Worm (Caenorhabditis elegans) whole organism, L2 larva: ENCODE data around the gene ufl-1.

Experiments
- ZK546.5 ChIP-seq: sonication (generic microtip); optimal IDR thresholded peaks from 2 replicates; lab custom pipeline; 2017; ENCODE audit warnings: missing biosample characterization, missing genetic modification characterization
- aly-2 ChIP-seq: fragments of 150-350 bp; optimal IDR thresholded peaks from 2 replicates; lab custom pipeline; 2014; ENCODE audit warnings: missing biosample characterization, missing genetic modification characterization
- ama-1 ChIP-seq: fragments of 150-350 bp; optimal IDR thresholded peaks from 2 replicates; lab custom pipeline; 2018; ENCODE audit warnings: inconsistent platforms
- fos-1 ChIP-seq: fragments of 150-350 bp; optimal IDR thresholded peaks from 2 replicates; lab custom pipeline; 2014; ENCODE audit warnings: missing biosample characterization, missing genetic modification characterization
- lin-13 ChIP-seq: fragments of 150-350 bp; optimal IDR thresholded peaks from 2 replicates; lab custom pipeline; 2014; ENCODE audit warnings: missing biosample characterization, missing genetic modification reagents, missing genetic modification characterization
- lin-39 ChIP-seq: fragments of 150-350 bp; optimal IDR thresholded peaks from 2 replicates; lab custom pipeline; 2014; ENCODE audit warnings: missing biosample characterization, missing genetic modification reagents, missing genetic modification characterization
- mdl-1 ChIP-seq, 2 experiments: fragments of 150-350 bp in 1 of 2; sonication (generic microtip) in 1 of 2; optimal IDR thresholded peaks; 2 replicates each; lab custom pipeline; 2017; ENCODE audit warnings: missing biosample characterization in 2 of 2, missing genetic modification characterization in 2 of 2
- nhr-77 ChIP-seq: fragments of 150-350 bp; optimal IDR thresholded peaks from 2 replicates; lab custom pipeline; 2014; ENCODE audit warnings: missing biosample characterization, missing genetic modification characterization
- skn-1 ChIP-seq: sonication (generic microtip); optimal IDR thresholded peaks from 2 replicates; lab custom pipeline; 2017; ENCODE audit warnings: missing biosample characterization, missing genetic modification characterization
- snpc-4 ChIP-seq: fragments of 150-350 bp; optimal IDR thresholded peaks from 2 replicates; lab custom pipeline; 2014; ENCODE audit warnings: missing biosample characterization, missing genetic modification characterization
- unc-62 ChIP-seq: fragments of 150-350 bp; optimal IDR thresholded peaks from 2 replicates; lab custom pipeline; 2014; ENCODE audit warnings: missing biosample characterization, missing genetic modification reagents, missing genetic modification characterization
- ztf-4 ChIP-seq: fragments of 150-350 bp; optimal IDR thresholded peaks from 2 replicates; lab custom pipeline; 2014; ENCODE audit warnings: missing biosample characterization, missing genetic modification characterization

DNA sequence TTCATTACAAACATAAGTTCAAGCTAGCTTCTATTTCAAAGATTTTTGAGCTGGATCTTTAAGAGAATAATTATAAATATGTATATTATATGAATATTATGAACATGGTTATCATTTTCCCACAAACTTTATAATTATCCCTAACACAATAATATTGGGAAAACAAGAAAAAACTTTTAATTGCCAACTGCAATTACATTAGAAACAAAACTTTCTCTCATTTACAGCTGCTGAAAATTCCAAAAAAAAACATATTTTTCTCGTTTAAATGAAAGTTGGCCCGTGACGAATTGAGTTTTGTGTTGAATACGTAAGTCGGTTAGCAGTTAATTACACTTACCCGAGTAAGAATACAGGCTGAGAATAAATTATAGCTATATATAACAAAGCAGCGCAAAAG is 26.0 kb upstream of the ufl-1 start:
- TF ChIP-seq ZK546.5, result no peak
- TF ChIP-seq skn-1, result no peak
- TF ChIP-seq mdl-1 (tag; optimal IDR thresholded peaks at IDR 0.05; lab: Kevin White, UChicago), result no peak
- no peak for TF ChIP-seq nhr-77 (tag; lab: Kevin White, UChicago)
- TF ChIP-seq lin-13 (GFP tag; lab: Kevin White, UChicago), result no peak
- TF ChIP-seq fos-1 (tag; lab: Kevin White, UChicago), result no peak
- TF ChIP-seq ztf-4 (tag; lab: Kevin White, UChicago), result no peak
- TF ChIP-seq unc-62 (GFP tag; lab: Kevin White, UChicago), result no peak
- no peak for TF ChIP-seq snpc-4 (tag; lab: Kevin White, UChicago)
- no peak for TF ChIP-seq lin-39
- no peak for TF ChIP-seq ama-1 (lab: Kevin White, UChicago)
- no peak for TF ChIP-seq aly-2
